Worm (Caenorhabditis elegans): ENCODE results near the gene pgap-3.
"Not testable (repeated sequence)": the region's sequence is repeated elsewhere in the genome, so short reads cannot be mapped to it uniquely, and the experiment has no call there.

pgap-3 gene

ce11 chrV:6041375-6041774 lies 6.3 kb downstream of the pgap-3 start, which contains the start of gene R01B10.2:
TSS of gene R01B10.2 (minus strand) at chrV:6041475.
- no peak for TF ChIP-seq nhr-237 (tag; optimal IDR thresholded peaks at IDR 0.05)
- TF ChIP-seq mab-5 (tag; optimal IDR thresholded peaks at IDR 0.05): no peak
- TF ChIP-seq alr-1 (tag; optimal IDR thresholded peaks at IDR 0.05): no peak
- no peak for TF ChIP-seq R02D3.7 (tag; optimal IDR thresholded peaks at IDR 0.05)
- TF ChIP-seq sma-9 (GFP tag; optimal IDR thresholded peaks at IDR 0.05): no peak
- no peak for TF ChIP-seq sma-9 (tag; optimal IDR thresholded peaks at IDR 0.05)
- TF ChIP-seq nhr-23 (tag; optimal IDR thresholded peaks at IDR 0.05): no peak
- TF ChIP-seq ztf-11 (tag; optimal IDR thresholded peaks at IDR 0.05): no peak
- no peak for TF ChIP-seq ceh-82 (tag; optimal IDR thresholded peaks at IDR 0.05)
- TF ChIP-seq Y55F3AM.14 (GFP tag; optimal IDR thresholded peaks at IDR 0.05): no peak
- TF ChIP-seq F13H6.1 (tag; optimal IDR thresholded peaks at IDR 0.05): no peak
- no peak for TF ChIP-seq nhr-21 (tag; optimal IDR thresholded peaks at IDR 0.05)
- no peak for TF ChIP-seq nhr-77 (tag; optimal IDR thresholded peaks at IDR 0.05)
- TF ChIP-seq unc-55 (GFP tag; optimal IDR thresholded peaks at IDR 0.05): no peak
- TF ChIP-seq blmp-1 (tag; optimal IDR thresholded peaks at IDR 0.05; ENCODE audit: insufficient read depth): no peak
- no peak for TF ChIP-seq mbf-1 (tag; optimal IDR thresholded peaks at IDR 0.05)
- no peak for TF ChIP-seq elt-3 (tag; optimal IDR thresholded peaks at IDR 0.05)

- not testable (repeated sequence) for TF ChIP-seq ceh-82, ZK546.5, egl-27 (tag; optimal IDR thresholded peaks at IDR 0.05)
Observed at ce11 chrV:6038405-6039151, 9.1 kb downstream of the pgap-3 start, which contains the start of gene F29G9.1. TSS of gene F29G9.1 (plus strand) at chrV:6039101.

ce11 chrV:6036547-6036946 lies 11.2 kb downstream of the pgap-3 start:
- TF ChIP-seq nhr-10 (tag; optimal IDR thresholded peaks at IDR 0.05) (no peak), unc-39 (tag; optimal IDR thresholded peaks at IDR 0.05) (no peak), nhr-21 (tag; optimal IDR thresholded peaks at IDR 0.05) (no peak), zag-1 (tag; optimal IDR thresholded peaks at IDR 0.05) (no peak), ceh-82 (tag; optimal IDR thresholded peaks at IDR 0.05) (no peak), crh-2 (tag; optimal IDR thresholded peaks at IDR 0.05) (no peak), elt-3 (tag; optimal IDR thresholded peaks at IDR 0.05) (no peak), unc-62 (GFP tag; optimal IDR thresholded peaks at IDR 0.05) (no peak), sma-9 (GFP tag; optimal IDR thresholded peaks at IDR 0.05) (no peak), sma-9 (tag; optimal IDR thresholded peaks at IDR 0.05) (no peak), R02D3.7 (tag; optimal IDR thresholded peaks at IDR 0.05) (no peak), nhr-25 (tag; optimal IDR thresholded peaks at IDR 0.05) (no peak), gmeb-1 (tag; optimal IDR thresholded peaks at IDR 0.05) (no peak), mab-5 (tag; optimal IDR thresholded peaks at IDR 0.05) (no peak), ztf-1 (GFP tag; conservative IDR thresholded peaks at IDR 0.05) (no peak), fos-1 (tag; optimal IDR thresholded peaks at IDR 0.05) (no peak), nhr-11 (tag; optimal IDR thresholded peaks at IDR 0.05) (no peak), lsy-2 (tag; optimal IDR thresholded peaks at IDR 0.05) (no peak), ama-1 (optimal IDR thresholded peaks at IDR 0.05) (no peak)

- TF ChIP-seq fos-1 (tag; optimal IDR thresholded peaks at IDR 0.05) (no peak), mbf-1 (tag; optimal IDR thresholded peaks at IDR 0.05) (no peak), nhr-129 (tag; optimal IDR thresholded peaks at IDR 0.05) (no peak), sma-9 (GFP tag; optimal IDR thresholded peaks at IDR 0.05) (no peak), sma-9 (tag; optimal IDR thresholded peaks at IDR 0.05) (no peak), ZK546.5 (tag; optimal IDR thresholded peaks at IDR 0.05) (no peak), elt-1 (tag; optimal IDR thresholded peaks at IDR 0.05) (no peak), unc-39 (tag; optimal IDR thresholded peaks at IDR 0.05) (no peak), sem-4 (tag; optimal IDR thresholded peaks at IDR 0.05) (no peak), peb-1 (tag; optimal IDR thresholded peaks at IDR 0.05) (no peak), mdl-1 (tag; optimal IDR thresholded peaks at IDR 0.05) (no peak), egl-27 (tag; optimal IDR thresholded peaks at IDR 0.05) (no peak), Y55F3AM.14 (GFP tag; optimal IDR thresholded peaks at IDR 0.05) (no peak), dmd-4 (tag; optimal IDR thresholded peaks at IDR 0.05) (no peak), ztf-11 (tag; optimal IDR thresholded peaks at IDR 0.05) (no peak), ama-1 (optimal IDR thresholded peaks at IDR 0.05) (no peak), nhr-10 (tag; optimal IDR thresholded peaks at IDR 0.05) (no peak), lin-13 (GFP tag; optimal IDR thresholded peaks at IDR 0.05) (no peak), nhr-237 (tag; optimal IDR thresholded peaks at IDR 0.05) (no peak), nhr-21 (tag; optimal IDR thresholded peaks at IDR 0.05) (no peak), sma-3 (GFP tag; optimal IDR thresholded peaks at IDR 0.05) (no peak)
Observed at ce11 chrV:6034714-6035113, 13.0 kb downstream of the pgap-3 start, which contains the start of gene dhs-17. TSS of gene dhs-17 (minus strand) at chrV:6034814.

Data from whole organism, L2 larva.